Worm (Caenorhabditis elegans) whole organism, young adult: ENCODE results near the gene aka-1.

Source experiments
- B0261.1 ChIP-seq: sonication (generic microtip); optimal IDR thresholded peaks from 2 replicates; lab custom pipeline; 2016; ENCODE audit warnings: mild to moderate bottlenecking, missing genetic modification characterization, moderate library complexity, missing compliant biosample characterization
- D2030.7 ChIP-seq: fragments of 200-800 bp; sonication (Bioruptor generic); IDR thresholded peaks from 2 replicates; pipeline ENCODE4 v1.3.6; 2022; ENCODE audit warnings: missing genetic modification reagents, missing genetic modification characterization, missing compliant biosample characterization
- F39B2.1 ChIP-seq: fragments of 200-800 bp; sonication (Bioruptor generic); IDR thresholded peaks from 2 replicates; pipeline ENCODE4 v1.3.6; 2022; ENCODE audit warnings: missing genetic modification reagents, missing genetic modification characterization, missing compliant biosample characterization
- F52B5.7 ChIP-seq: sonication (generic microtip); optimal IDR thresholded peaks from 2 replicates; lab custom pipeline; 2016; ENCODE audit warnings: mild to moderate bottlenecking, missing genetic modification characterization, missing compliant biosample characterization
- F57A8.1 ChIP-seq: fragments of 200-800 bp; sonication (Bioruptor generic); optimal IDR thresholded peaks from 2 replicates; lab custom pipeline; 2018; ENCODE audit warnings: mild to moderate bottlenecking, missing genetic modification characterization, moderate library complexity, missing compliant biosample characterization
- K11D2.4 ChIP-seq: fragments of 200-800 bp; sonication (Bioruptor generic); IDR thresholded peaks from 2 replicates; pipeline ENCODE4 v1.3.6; 2022; ENCODE audit warnings: missing genetic modification reagents, missing genetic modification characterization, missing compliant biosample characterization
- K12H6.12 ChIP-seq: fragments of 200-800 bp; sonication (Bioruptor generic); optimal IDR thresholded peaks from 2 replicates; lab custom pipeline; 2018; ENCODE audit warnings: mild to moderate bottlenecking, missing genetic modification characterization, missing compliant biosample characterization
- Y56A3A.18 ChIP-seq: fragments of 200-800 bp; sonication (Bioruptor generic); IDR thresholded peaks from 2 replicates; pipeline ENCODE4 v1.3.6; 2022; ENCODE audit warnings: missing genetic modification reagents, missing genetic modification characterization, missing compliant biosample characterization
- ZK185.1 ChIP-seq: sonication (generic microtip); optimal IDR thresholded peaks from 2 replicates; lab custom pipeline; 2016; ENCODE audit warnings: mild to moderate bottlenecking, missing genetic modification characterization, missing compliant biosample characterization; ENCODE audit not compliant: poor library complexity, severe bottlenecking
- aptf-3 ChIP-seq: fragments of 200-800 bp; sonication (Bioruptor generic); IDR thresholded peaks from 2 replicates; pipeline ENCODE4 v1.3.6; 2022; ENCODE audit warnings: missing genetic modification characterization, missing compliant biosample characterization
- atf-7 ChIP-seq: sonication (generic microtip); optimal IDR thresholded peaks from 2 replicates; lab custom pipeline; 2017; ENCODE audit warnings: mild to moderate bottlenecking, missing genetic modification characterization, missing compliant biosample characterization
- bed-1 ChIP-seq: fragments of 200-800 bp; sonication (Bioruptor generic); IDR thresholded peaks from 2 replicates; pipeline ENCODE4 v1.3.6; 2022; ENCODE audit warnings: missing genetic modification reagents, missing genetic modification characterization, missing compliant biosample characterization
- ccch-3 ChIP-seq: fragments of 200-800 bp; sonication (Bioruptor generic); optimal IDR thresholded peaks from 2 replicates; lab custom pipeline; 2018; ENCODE audit warnings: mild to moderate bottlenecking, missing genetic modification characterization, missing compliant biosample characterization
- cebp-1 ChIP-seq, 2 experiments: fragments of 200-800 bp in 1 of 2; sonication (Bioruptor generic) in 1 of 2; sonication (generic microtip) in 1 of 2; IDR thresholded peaks in 1 of 2; optimal IDR thresholded peaks in 1 of 2; 2 replicates each; pipeline versions ENCODE4 v1.3.6 to Lab custom; 2017 to 2022; ENCODE audit warnings: missing compliant biosample characterization in 2 of 2, missing genetic modification characterization in 2 of 2, mild to moderate bottlenecking in 1 of 2, missing genetic modification reagents in 1 of 2, moderate library complexity in 1 of 2
- cebp-2 ChIP-seq: fragments of 200-800 bp; sonication (Bioruptor generic); IDR thresholded peaks from 2 replicates; pipeline ENCODE4 v1.3.6; 2022; ENCODE audit warnings: missing genetic modification characterization, missing compliant biosample characterization
- ceh-100 ChIP-seq: fragments of 200-800 bp; sonication (Bioruptor generic); IDR thresholded peaks from 2 replicates; pipeline ENCODE4 v1.3.6; 2022; ENCODE audit warnings: missing genetic modification reagents, missing genetic modification characterization, missing compliant biosample characterization
- ceh-79 ChIP-seq: sonication (generic microtip); optimal IDR thresholded peaks from 2 replicates; lab custom pipeline; 2017; ENCODE audit warnings: mild to moderate bottlenecking, missing genetic modification characterization, missing compliant biosample characterization
- chd-7 ChIP-seq: sonication (generic microtip); optimal IDR thresholded peaks from 2 replicates; lab custom pipeline; 2016; ENCODE audit warnings: mild to moderate bottlenecking, missing genetic modification characterization, moderate library complexity, missing compliant biosample characterization
- dox-1 ChIP-seq: fragments of 200-800 bp; sonication (Bioruptor generic); IDR thresholded peaks from 2 replicates; pipeline ENCODE4 v1.3.6; 2022; ENCODE audit warnings: missing genetic modification reagents, missing genetic modification characterization, missing compliant biosample characterization
- dpff-1 ChIP-seq: sonication (generic microtip); optimal IDR thresholded peaks from 2 replicates; lab custom pipeline; 2017; ENCODE audit warnings: mild to moderate bottlenecking, missing genetic modification characterization, missing compliant biosample characterization
- egl-44 ChIP-seq: fragments of 200-800 bp; sonication (Bioruptor generic); IDR thresholded peaks from 2 replicates; pipeline ENCODE4 v1.3.6; 2022; ENCODE audit warnings: missing genetic modification reagents, missing genetic modification characterization, missing compliant biosample characterization
- hlh-12 ChIP-seq: sonication (generic microtip); optimal IDR thresholded peaks from 2 replicates; lab custom pipeline; 2016; ENCODE audit warnings: missing genetic modification characterization, missing compliant biosample characterization
- hmg-1.2 ChIP-seq: fragments of 200-800 bp; sonication (Bioruptor generic); IDR thresholded peaks from 2 replicates; pipeline ENCODE4 v1.3.6; 2022; ENCODE audit warnings: missing genetic modification reagents, missing genetic modification characterization, missing compliant biosample characterization
- hmg-20 ChIP-seq: fragments of 200-800 bp; sonication (Bioruptor generic); IDR thresholded peaks from 2 replicates; pipeline ENCODE4 v1.3.6; 2022; ENCODE audit warnings: missing genetic modification reagents, missing genetic modification characterization, missing compliant biosample characterization
- let-526 ChIP-seq: fragments of 200-800 bp; sonication (Bioruptor generic); IDR thresholded peaks from 2 replicates; pipeline ENCODE4 v1.3.6; 2022; ENCODE audit warnings: missing genetic modification reagents, missing genetic modification characterization, missing compliant biosample characterization
- lin-54 ChIP-seq: fragments of 200-800 bp; sonication (Bioruptor generic); optimal IDR thresholded peaks from 2 replicates; lab custom pipeline; 2018; ENCODE audit warnings: mild to moderate bottlenecking, missing genetic modification characterization, missing compliant biosample characterization
- lir-1 ChIP-seq: fragments of 200-800 bp; sonication (Bioruptor generic); conservative IDR thresholded peaks from 2 replicates; pipeline ENCODE4 v1.3.6; 2022; ENCODE audit warnings: missing genetic modification reagents, missing genetic modification characterization, missing compliant biosample characterization
- lsl-1 ChIP-seq: fragments of 200-800 bp; sonication (Bioruptor generic); optimal IDR thresholded peaks from 2 replicates; lab custom pipeline; 2018; ENCODE audit warnings: mild to moderate bottlenecking, missing genetic modification characterization, moderate library complexity, missing compliant biosample characterization
- lsy-27 ChIP-seq: sonication (generic microtip); optimal IDR thresholded peaks from 2 replicates; lab custom pipeline; 2017; ENCODE audit warnings: missing genetic modification characterization, mild to moderate bottlenecking, missing compliant biosample characterization, antibody characterized with exemption, missing genotype, borderline replicate concordance; ENCODE audit not compliant: insufficient read depth
- madf-6 ChIP-seq: fragments of 200-800 bp; sonication (Bioruptor generic); IDR thresholded peaks from 2 replicates; pipeline ENCODE4 v1.3.6; 2022; ENCODE audit warnings: missing genetic modification reagents, missing genetic modification characterization, missing compliant biosample characterization
- madf-8 ChIP-seq: fragments of 200-800 bp; sonication (Bioruptor generic); conservative IDR thresholded peaks from 2 replicates; pipeline ENCODE4 v1.3.6; 2022; ENCODE audit warnings: missing genetic modification reagents, missing genetic modification characterization, missing compliant biosample characterization
- mel-28 ChIP-seq: sonication (generic microtip); optimal IDR thresholded peaks from 2 replicates; lab custom pipeline; 2016; ENCODE audit warnings: borderline replicate concordance, mild to moderate bottlenecking, missing genetic modification characterization, missing compliant biosample characterization
- nhr-120 ChIP-seq: fragments of 200-800 bp; sonication (Bioruptor generic); IDR thresholded peaks from 2 replicates; pipeline ENCODE4 v1.3.6; 2022; ENCODE audit warnings: missing genetic modification characterization, missing compliant biosample characterization
- nhr-27 ChIP-seq: fragments of 200-800 bp; sonication (Bioruptor generic); optimal IDR thresholded peaks from 2 replicates; lab custom pipeline; 2018; ENCODE audit warnings: mild to moderate bottlenecking, missing genetic modification characterization, moderate library complexity, missing compliant biosample characterization
- nhr-80 ChIP-seq: sonication (generic microtip); optimal IDR thresholded peaks from 2 replicates; lab custom pipeline; 2016; ENCODE audit warnings: missing genetic modification characterization, missing compliant biosample characterization
- rcor-1 ChIP-seq: fragments of 200-800 bp; sonication (Bioruptor generic); IDR thresholded peaks from 2 replicates; pipeline ENCODE4 v1.3.6; 2022; ENCODE audit warnings: missing genetic modification reagents, missing genetic modification characterization, missing compliant biosample characterization
- sea-2 ChIP-seq: fragments of 200-800 bp; sonication (Bioruptor generic); IDR thresholded peaks from 2 replicates; pipeline ENCODE4 v1.3.6; 2022; ENCODE audit warnings: missing genetic modification characterization, missing compliant biosample characterization
- snpc-1.1 ChIP-seq: sonication (generic microtip); optimal IDR thresholded peaks from 2 replicates; lab custom pipeline; 2017; ENCODE audit warnings: missing genetic modification characterization, mild to moderate bottlenecking, missing compliant biosample characterization, antibody characterized with exemption, moderate library complexity, missing genotype, missing genetic modification reagents; ENCODE audit not compliant: insufficient read depth
- snpc-1.3 ChIP-seq: sonication (generic microtip); optimal IDR thresholded peaks from 2 replicates; lab custom pipeline; 2017; ENCODE audit warnings: missing genetic modification characterization, mild to moderate bottlenecking, missing compliant biosample characterization, antibody characterized with exemption, moderate library complexity, missing genotype, missing genetic modification reagents; ENCODE audit not compliant: insufficient read depth
- tbp1 ChIP-seq: fragments of 200-800 bp; sonication (Bioruptor generic); optimal IDR thresholded peaks from 2 replicates; lab custom pipeline; 2018; ENCODE audit warnings: mild to moderate bottlenecking, missing genetic modification characterization, missing compliant biosample characterization
- unc-130 ChIP-seq: sonication (generic microtip); optimal IDR thresholded peaks from 2 replicates; lab custom pipeline; 2016; ENCODE audit warnings: missing genetic modification reagents, missing genetic modification characterization, missing compliant biosample characterization
- unc-62 ChIP-seq: fragments of 150-350 bp; optimal IDR thresholded peaks from 2 replicates; lab custom pipeline; 2014; ENCODE audit warnings: missing biosample characterization, missing genetic modification reagents, missing genetic modification characterization
- xnd-1 ChIP-seq: sonication (generic microtip); optimal IDR thresholded peaks from 2 replicates; lab custom pipeline; 2016; ENCODE audit warnings: missing genotype, missing genetic modification reagents, missing genetic modification characterization, missing compliant biosample characterization
- ztf-22 ChIP-seq: fragments of 200-800 bp; sonication (Bioruptor generic); optimal IDR thresholded peaks from 2 replicates; lab custom pipeline; 2018; ENCODE audit warnings: mild to moderate bottlenecking, missing genetic modification characterization, moderate library complexity, missing compliant biosample characterization
- ztf-26 ChIP-seq: sonication (generic microtip); optimal IDR thresholded peaks from 2 replicates; lab custom pipeline; 2017; ENCODE audit warnings: missing genetic modification characterization, missing compliant biosample characterization
- ztf-28 ChIP-seq: fragments of 200-800 bp; sonication (Bioruptor generic); IDR thresholded peaks from 2 replicates; pipeline ENCODE4 v1.3.6; 2022; ENCODE audit warnings: missing genetic modification reagents, missing genetic modification characterization, missing compliant biosample characterization

Gene aka-1

DNA sequence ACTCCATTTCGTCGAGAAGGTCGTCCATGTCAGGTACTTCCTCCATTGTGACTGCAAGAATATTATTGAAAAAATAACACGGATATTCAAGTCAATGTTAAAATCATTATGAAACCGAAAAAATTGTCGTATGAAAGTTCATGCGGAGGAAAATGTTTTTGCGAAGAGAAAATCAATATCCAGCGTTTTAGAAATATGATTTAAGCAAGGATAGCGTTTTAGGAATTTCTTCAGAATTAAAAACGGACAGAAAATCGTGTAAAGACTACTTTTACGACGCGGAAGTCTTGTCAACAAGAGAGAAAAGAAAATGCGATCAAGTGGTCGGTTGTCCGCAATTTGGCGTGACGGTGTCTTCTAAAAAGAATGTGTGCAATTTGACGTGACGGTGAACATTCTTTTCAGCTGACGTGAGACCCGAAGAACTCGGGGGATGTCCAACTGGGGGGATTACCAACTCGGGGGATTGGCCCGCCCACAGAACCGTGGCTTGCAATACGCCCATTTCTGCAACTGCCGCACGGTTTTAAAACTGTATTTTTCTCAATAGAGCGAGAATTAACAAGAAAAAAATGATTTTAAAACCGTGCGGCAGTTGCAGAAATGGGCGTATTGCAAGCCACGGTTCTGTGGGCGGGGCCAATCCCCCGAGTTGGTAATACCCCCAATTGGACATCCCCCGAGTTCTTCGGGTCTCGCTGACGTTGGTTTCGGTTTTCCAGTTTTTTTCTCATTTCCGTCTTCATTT is at the start of gene aka-1, which contains the start of gene ubc-6:
Gene aka-1, minus strand, starts transcription at position 51 of the 748 bp plus-strand sequence.
Gene ubc-6, plus strand, starts transcription at position 701 of the 748 bp plus-strand sequence.
- no peak for TF ChIP-seq mel-28 (tag; lab: Kevin White, UChicago)
- TF ChIP-seq F39B2.1 (GFP tag; lab: Robert Waterston, UW) = no peak
- peak; percentile 94 for TF ChIP-seq K11D2.4
- TF ChIP-seq let-526 = peak; percentile 91
- peak; percentile 70; the same call in 1 of the 2 replicates for TF ChIP-seq bed-1 (GFP tag; lab: Robert Waterston, UW)
- peak; percentile 93 for TF ChIP-seq rcor-1
- peak; percentile 89 for TF ChIP-seq lin-54 (GFP tag; lab: Kevin White, UChicago)
- TF ChIP-seq snpc-1.1 (tag; lab: Kevin White, UChicago) = peak; percentile 35
- TF ChIP-seq D2030.7 (GFP tag; lab: Robert Waterston, UW) = peak; percentile 98
- TF ChIP-seq F52B5.7 (tag; lab: Kevin White, UChicago) = peak; percentile 54
- peak; percentile 19 for TF ChIP-seq F57A8.1
- no peak for TF ChIP-seq aptf-3 (GFP tag; lab: Robert Waterston, UW)
- peak; percentile 72 for TF ChIP-seq tbp1 (GFP tag; lab: Kevin White, UChicago)
- TF ChIP-seq ztf-26 (tag; lab: Kevin White, UChicago) = peak; percentile 73
- peak; percentile 78; the same call in 1 of the 2 replicates for TF ChIP-seq cebp-2 (GFP tag; lab: Robert Waterston, UW)
- TF ChIP-seq madf-6 = peak; percentile 87
- TF ChIP-seq ccch-3 (GFP tag; lab: Kevin White, UChicago) = no peak
- 0 out of 2 replicates have a peak, but pooled peaks have one; percentile 34 for TF ChIP-seq sea-2
- TF ChIP-seq nhr-120 (GFP tag; lab: Robert Waterston, UW) = no peak
- peak; percentile 41 for TF ChIP-seq snpc-1.3 (tag; lab: Kevin White, UChicago)
- TF ChIP-seq ztf-28 (GFP tag; lab: Robert Waterston, UW) = peak; percentile 92
- peak; percentile 86 for TF ChIP-seq nhr-80 (tag; lab: Kevin White, UChicago)
- peak; percentile 78 for TF ChIP-seq hmg-20 (GFP tag; lab: Robert Waterston, UW)
- peak; percentile 82 for TF ChIP-seq hmg-1.2 (GFP tag; lab: Robert Waterston, UW)
- peak; percentile 55 for TF ChIP-seq lsy-27 (tag; lab: Kevin White, UChicago)
- peak; percentile 21 for TF ChIP-seq xnd-1 (tag; lab: Kevin White, UChicago)
- TF ChIP-seq hlh-12 = no peak
- TF ChIP-seq egl-44 (GFP tag; lab: Robert Waterston, UW) = peak; percentile 87; the same call in 1 of the 2 replicates
- TF ChIP-seq ztf-22 (GFP tag; lab: Kevin White, UChicago) = peak; percentile 73
- peak; percentile 11 for TF ChIP-seq B0261.1 (tag; lab: Kevin White, UChicago)
- TF ChIP-seq ZK185.1 (tag; lab: Kevin White, UChicago) = peak; percentile 77
- TF ChIP-seq unc-130 (GFP tag; lab: Kevin White, UChicago) = peak; percentile 83
- no peak for TF ChIP-seq unc-62 (GFP tag; lab: Kevin White, UChicago)
- TF ChIP-seq madf-8 (GFP tag; lab: Robert Waterston, UW) = peak; percentile 85
- peak; percentile 80 for TF ChIP-seq cebp-1 (GFP tag; IDR thresholded peaks at IDR 0.05; lab: Robert Waterston, UW)
- peak; percentile 91 for TF ChIP-seq cebp-1 (tag; optimal IDR thresholded peaks at IDR 0.05; lab: Kevin White, UChicago)
- TF ChIP-seq lir-1 (GFP tag; lab: Robert Waterston, UW) = peak; percentile 91
- no peak for TF ChIP-seq dpff-1
- no peak for TF ChIP-seq ceh-79 (tag; lab: Kevin White, UChicago)
- TF ChIP-seq lsl-1 (GFP tag; lab: Kevin White, UChicago) = peak; percentile 81
- peak; percentile 98 for TF ChIP-seq ceh-100 (GFP tag; lab: Robert Waterston, UW)
- TF ChIP-seq dox-1 = peak; percentile 98
- TF ChIP-seq K12H6.12 = peak; percentile 91
- peak; percentile 93; the same call in 1 of the 2 replicates for TF ChIP-seq Y56A3A.18
- TF ChIP-seq atf-7 (tag; lab: Kevin White, UChicago) = peak; percentile 62
- peak; percentile 15 for TF ChIP-seq nhr-27
- peak; percentile 71 for TF ChIP-seq chd-7 (tag; lab: Kevin White, UChicago)
